Worm (Caenorhabditis elegans): Measurements from ENCODE around the gene fbxb-74.

fbxb-74 gene

DNA sequence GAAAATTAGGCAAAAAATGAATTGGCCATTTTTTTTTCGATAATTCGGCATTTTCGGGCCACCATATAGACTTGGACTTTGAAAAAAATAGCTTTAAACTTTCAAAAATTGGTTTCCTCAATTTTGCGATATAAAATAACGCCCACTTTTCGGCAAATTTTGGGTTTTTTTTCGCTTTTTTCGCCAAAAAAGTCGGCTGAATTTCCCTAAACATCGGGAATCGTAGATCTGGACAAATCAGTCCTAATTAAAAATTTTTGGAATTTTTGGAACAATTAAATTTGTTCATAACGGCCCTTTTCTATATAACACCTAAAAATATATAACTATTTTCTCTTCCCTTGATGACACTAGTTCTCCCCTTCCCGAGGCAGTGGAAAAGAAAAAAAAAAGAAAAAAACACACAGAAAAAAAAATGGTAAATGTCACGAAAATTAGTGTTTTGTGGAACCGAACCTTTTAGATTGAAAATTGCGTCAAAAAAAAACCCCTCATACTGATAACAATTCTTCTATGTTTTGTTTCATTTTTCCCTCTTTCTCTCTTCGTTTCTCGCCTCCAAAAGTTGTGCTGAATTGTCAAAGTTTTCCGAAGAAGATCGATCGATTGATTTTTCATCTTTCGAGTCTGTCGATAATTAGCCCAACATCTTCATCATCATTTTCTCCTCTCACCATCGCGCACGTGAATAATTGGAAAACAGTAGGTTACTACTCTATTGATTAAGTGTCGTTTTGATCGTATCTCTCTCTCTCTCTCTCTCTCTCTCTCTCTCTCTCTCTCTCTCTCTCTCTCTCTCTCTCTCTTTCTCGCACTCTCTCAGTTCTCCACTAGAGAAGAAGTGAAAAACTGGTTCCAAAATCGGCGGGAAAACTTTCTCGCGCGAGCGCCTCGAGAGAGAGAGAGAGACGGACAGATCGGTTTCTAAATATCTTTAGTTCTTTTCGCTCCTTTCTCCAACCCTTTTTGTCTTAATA lies 38.5 kb downstream of the fbxb-74 start, which contains the start of gene Y24D9A.6 (continued):
- no peak for TF ChIP-seq ztf-4 (tag; optimal IDR thresholded peaks at IDR 0.05)

DNA sequence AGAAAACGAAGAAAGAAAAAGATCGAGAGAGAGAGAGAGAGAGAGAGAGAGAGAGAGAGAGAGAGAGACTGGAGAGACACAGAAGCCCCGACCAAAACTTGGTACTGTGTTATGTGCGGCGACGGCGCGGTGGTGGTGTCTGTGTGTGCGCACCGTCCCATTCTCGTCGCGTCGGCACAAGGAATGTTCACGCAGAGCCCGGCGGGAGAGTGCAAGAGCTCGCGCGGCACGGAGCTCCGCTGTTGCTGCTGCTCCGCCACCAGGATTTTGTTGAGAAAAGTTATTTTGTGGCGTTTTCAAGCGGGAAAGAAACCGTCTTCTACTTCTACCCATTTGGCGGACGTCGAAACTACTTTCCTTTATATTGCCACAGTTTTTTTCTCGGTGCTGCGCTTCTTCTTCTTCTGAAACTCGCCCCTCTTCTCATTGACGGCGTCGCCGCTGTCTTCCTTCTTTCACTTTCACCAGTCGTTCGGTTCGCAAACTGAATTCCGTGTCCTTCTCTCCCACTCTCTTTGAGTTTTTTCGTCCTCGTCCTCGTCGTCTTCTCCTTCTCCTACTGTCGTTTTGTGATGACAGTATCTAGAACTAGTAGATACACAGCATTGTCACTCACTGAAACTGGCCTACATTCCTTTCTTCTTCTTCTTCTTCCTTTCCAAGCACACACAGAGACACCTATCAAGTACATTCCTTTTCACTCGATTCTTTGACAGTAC lies 39.5 kb downstream of the fbxb-74 start:
- TF ChIP-seq pha-4 (tag; optimal IDR thresholded peaks at IDR 0.05) (peak; percentile 63), nhr-23 (tag; optimal IDR thresholded peaks at IDR 0.05) (peak; percentile 12), nhr-25 (tag; optimal IDR thresholded peaks at IDR 0.05) (peak; percentile 77), ama-1 (optimal IDR thresholded peaks at IDR 0.05) (peak; percentile 4), ceh-82 (tag; optimal IDR thresholded peaks at IDR 0.05) (no peak), ZK546.5 (tag; optimal IDR thresholded peaks at IDR 0.05) (no peak)

DNA sequence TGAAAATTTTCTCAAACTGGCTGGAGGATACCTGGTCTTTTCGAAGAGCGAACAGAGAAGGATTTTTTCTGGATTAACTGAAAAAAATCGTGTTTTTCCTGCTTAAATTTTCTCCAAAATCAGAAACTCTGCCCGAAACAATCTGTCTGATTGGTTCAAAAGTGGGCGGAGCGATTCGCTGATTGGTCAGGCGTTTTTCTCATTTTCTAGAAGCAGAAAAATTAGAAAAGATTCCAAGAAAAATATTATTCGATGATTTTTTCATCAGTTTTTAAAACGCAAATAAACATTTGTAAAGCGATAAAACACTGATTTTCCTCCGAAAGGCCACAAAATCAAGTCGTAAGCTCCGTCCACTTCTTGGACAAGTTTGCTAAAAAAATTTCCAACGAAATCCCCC lies 40.2 kb downstream of the fbxb-74 start:
- peak; percentile 60 for TF ChIP-seq nfya-1 (tag; optimal IDR thresholded peaks at IDR 0.05; ENCODE audit: insufficient read depth)
- no peak for TF ChIP-seq lin-15B (tag; optimal IDR thresholded peaks at IDR 0.05)

DNA sequence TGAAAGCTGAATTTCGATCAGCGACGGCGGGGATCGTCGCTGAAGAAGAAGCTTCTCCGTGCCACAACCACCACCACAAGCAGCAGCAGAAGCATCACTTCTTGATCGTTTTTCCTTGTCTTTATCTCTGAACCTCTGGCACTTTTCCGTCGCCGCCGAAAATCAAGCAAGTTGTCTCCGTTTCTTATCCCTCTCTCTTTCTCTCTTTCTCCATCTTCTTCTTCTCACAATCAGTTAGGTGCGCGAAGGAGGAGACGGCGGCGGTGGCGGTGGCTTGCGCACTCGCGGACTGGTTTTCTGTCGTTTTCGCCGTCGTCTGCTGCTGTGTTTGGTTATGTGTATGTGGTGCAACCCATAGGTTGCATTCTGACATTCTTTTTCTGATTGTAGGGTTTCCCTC lies 40.7 kb downstream of the fbxb-74 start:
- TF ChIP-seq nhr-237 (tag; optimal IDR thresholded peaks at IDR 0.05) (no peak), ztf-11 (tag; optimal IDR thresholded peaks at IDR 0.05) (no peak), fkh-2 (tag; optimal IDR thresholded peaks at IDR 0.05) (no peak), skn-1 (tag; optimal IDR thresholded peaks at IDR 0.05) (no peak), ceh-9 (tag; optimal IDR thresholded peaks at IDR 0.05) (no peak), eor-1 (tag; optimal IDR thresholded peaks at IDR 0.05) (no peak), egl-27 (tag; optimal IDR thresholded peaks at IDR 0.05) (no peak), nhr-11 (tag; optimal IDR thresholded peaks at IDR 0.05) (no peak), aly-2 (tag; optimal IDR thresholded peaks at IDR 0.05) (no peak), mdl-1 (tag; optimal IDR thresholded peaks at IDR 0.05) (no peak), ZK546.5 (tag; optimal IDR thresholded peaks at IDR 0.05) (no peak), ama-1 (optimal IDR thresholded peaks at IDR 0.05) (peak; percentile 49), R02D3.7 (tag; optimal IDR thresholded peaks at IDR 0.05) (peak; percentile 17), lsy-12 (tag; optimal IDR thresholded peaks at IDR 0.05) (peak; percentile 1), jun-1 (tag; optimal IDR thresholded peaks at IDR 0.05) (no peak), unc-62 (GFP tag; optimal IDR thresholded peaks at IDR 0.05) (no peak), nhr-28 (tag; optimal IDR thresholded peaks at IDR 0.05) (no peak), nhr-23 (tag; optimal IDR thresholded peaks at IDR 0.05) (no peak), daf-12 (tag; optimal IDR thresholded peaks at IDR 0.05) (no peak), elt-1 (tag; optimal IDR thresholded peaks at IDR 0.05) (no peak), nfya-1 (tag; optimal IDR thresholded peaks at IDR 0.05; ENCODE audit: insufficient read depth) (no peak), pha-4 (tag; optimal IDR thresholded peaks at IDR 0.05) (peak; percentile 22), ztf-4 (tag; optimal IDR thresholded peaks at IDR 0.05) (no peak), unc-39 (tag; optimal IDR thresholded peaks at IDR 0.05) (no peak), elt-3 (tag; optimal IDR thresholded peaks at IDR 0.05) (peak in 1 of 3 experiments; percentile 47), snpc-4 (tag; optimal IDR thresholded peaks at IDR 0.05) (peak; percentile 27), nhr-67 (tag; optimal IDR thresholded peaks at IDR 0.05) (no peak), fos-1 (tag; optimal IDR thresholded peaks at IDR 0.05) (no peak), mml-1 (tag; optimal IDR thresholded peaks at IDR 0.05) (no peak), elt-2 (tag; optimal IDR thresholded peaks at IDR 0.05) (no peak), ceh-28 (tag; optimal IDR thresholded peaks at IDR 0.05) (no peak), zag-1 (tag; optimal IDR thresholded peaks at IDR 0.05) (no peak), nhr-76 (tag; optimal IDR thresholded peaks at IDR 0.05) (no peak), nhr-77 (tag; optimal IDR thresholded peaks at IDR 0.05) (no peak), ceh-16 (tag; optimal IDR thresholded peaks at IDR 0.05) (no peak), nhr-43 (tag; optimal IDR thresholded peaks at IDR 0.05; ENCODE audit: poor library complexity, severe bottlenecking) (peak; percentile 48), lin-15B (tag; optimal IDR thresholded peaks at IDR 0.05) (no peak), egl-5 (tag; optimal IDR thresholded peaks at IDR 0.05) (no peak), fkh-10 (GFP tag; optimal IDR thresholded peaks at IDR 0.05) (no peak), pqm-1 (tag; optimal IDR thresholded peaks at IDR 0.05) (no peak), hmg-11 (tag; optimal IDR thresholded peaks at IDR 0.05) (no peak), ceh-82 (tag; optimal IDR thresholded peaks at IDR 0.05) (no peak), nhr-25 (tag; optimal IDR thresholded peaks at IDR 0.05) (peak; percentile 73), tbx-2 (tag; optimal IDR thresholded peaks at IDR 0.05) (peak; percentile 6)

Data from whole organism, L3 larva.